Fruit fly (Drosophila melanogaster) whole organism: ENCODE data around the gene eRF3.

Experiments
- CG8478 ChIP-seq: fragments of >200 bp; optimal IDR thresholded peaks from 2 replicates; lab custom pipeline; 2018; ENCODE audit warnings: inconsistent platforms
- Dll ChIP-seq: fragments of >200 bp; optimal IDR thresholded peaks from 2 replicates; lab custom pipeline; 2017
- EcR ChIP-seq, 2 experiments: fragments of >200 bp; optimal IDR thresholded peaks; 2 replicates each; lab custom pipeline; 2017; ENCODE audit warnings: missing biosample characterization in 2 of 2, missing genetic modification characterization in 2 of 2, missing genetic modification reagents in 2 of 2
- pan ChIP-seq: fragments of >200 bp; optimal IDR thresholded peaks from 2 replicates; lab custom pipeline; 2017
- psq ChIP-seq: fragments of >200 bp; optimal IDR thresholded peaks from 2 replicates; lab custom pipeline; 2017
- usp ChIP-seq: fragments of >200 bp; optimal IDR thresholded peaks from 2 replicates; lab custom pipeline; 2017; ENCODE audit warnings: missing biosample characterization, missing genetic modification characterization, mixed read lengths

eRF3 gene

dm6 chr2L:12485897-12486615, 51.8 kb downstream of the eRF3 start:
- no peak for TF ChIP-seq EcR (GFP tag; optimal IDR thresholded peaks at IDR 0.05; lab: Kevin White, UChicago)
- TF ChIP-seq psq (lab: Kevin White, UChicago), result no peak
- no peak for TF ChIP-seq CG8478 (lab: Kevin White, UChicago)
- no peak for TF ChIP-seq usp (GFP tag; lab: Kevin White, UChicago)
- no peak for TF ChIP-seq Dll (lab: Kevin White, UChicago)
- no peak for TF ChIP-seq pan (lab: Kevin White, UChicago)

- no peak for TF ChIP-seq usp (GFP tag; lab: Kevin White, UChicago)
- no peak for TF ChIP-seq CG8478 (lab: Kevin White, UChicago)
- TF ChIP-seq Dll (lab: Kevin White, UChicago), result no peak
- no peak for TF ChIP-seq pan (lab: Kevin White, UChicago)
- TF ChIP-seq psq (lab: Kevin White, UChicago), result no peak
- TF ChIP-seq EcR (GFP tag; optimal IDR thresholded peaks at IDR 0.05; lab: Kevin White, UChicago), result no peak
These were observed 53.1 kb downstream of the eRF3 start for dm6 chr2L:12487311-12487710.

- no peak for TF ChIP-seq usp (GFP tag; lab: Kevin White, UChicago)
- TF ChIP-seq psq (lab: Kevin White, UChicago), result no peak
These were observed 53.6 kb downstream of the eRF3 start for dm6 chr2L:12487823-12488222.

- TF ChIP-seq Dll (lab: Kevin White, UChicago), result no peak
- TF ChIP-seq CG8478 (lab: Kevin White, UChicago), result no peak
These were observed 55.2 kb downstream of the eRF3 start for dm6 chr2L:12489470-12489869.
